Worm (Caenorhabditis elegans) whole organism, young adult: ENCODE data around the gene Y66D12A.6.

ENCODE experiments used
- B0261.1 ChIP-seq: sonication (generic microtip); optimal IDR thresholded peaks from 2 replicates; lab custom pipeline; 2016; ENCODE audit warnings: mild to moderate bottlenecking, missing genetic modification characterization, moderate library complexity, missing compliant biosample characterization
- B0336.3 ChIP-seq: fragments of 200-800 bp; sonication (Bioruptor generic); IDR thresholded peaks from 2 replicates; pipeline ENCODE4 v1.3.6; 2022; ENCODE audit warnings: missing genetic modification characterization, missing compliant biosample characterization
- D2030.7 ChIP-seq: fragments of 200-800 bp; sonication (Bioruptor generic); IDR thresholded peaks from 2 replicates; pipeline ENCODE4 v1.3.6; 2022; ENCODE audit warnings: missing genetic modification reagents, missing genetic modification characterization, missing compliant biosample characterization
- F37B4.10 ChIP-seq: fragments of 200-800 bp; sonication (Bioruptor generic); IDR thresholded peaks from 2 replicates; pipeline ENCODE4 v1.3.6; 2022; ENCODE audit warnings: missing genetic modification characterization, missing compliant biosample characterization
- T07F8.4 ChIP-seq: sonication (generic microtip); optimal IDR thresholded peaks from 2 replicates; lab custom pipeline; 2016; ENCODE audit warnings: mild to moderate bottlenecking, missing genetic modification characterization, moderate library complexity, missing compliant biosample characterization
- Y53F4B.3 ChIP-seq: fragments of 200-800 bp; sonication (Bioruptor generic); IDR thresholded peaks from 2 replicates; pipeline ENCODE4 v1.3.6; 2022; ENCODE audit warnings: missing genetic modification reagents, missing genetic modification characterization, missing compliant biosample characterization
- Y79H2A.3 ChIP-seq: fragments of 200-800 bp; sonication (Bioruptor generic); conservative IDR thresholded peaks from 2 replicates; pipeline ENCODE4 v1.3.6; 2022; ENCODE audit warnings: missing genetic modification reagents, missing genetic modification characterization, missing compliant biosample characterization
- Y95B8A.8 ChIP-seq: fragments of 200-800 bp; sonication (Bioruptor generic); IDR thresholded peaks from 2 replicates; pipeline ENCODE4 v1.3.6; 2022; ENCODE audit warnings: missing genetic modification reagents, missing genetic modification characterization, missing compliant biosample characterization
- bed-2 ChIP-seq: fragments of 200-800 bp; sonication (Bioruptor generic); IDR thresholded peaks from 2 replicates; pipeline ENCODE4 v1.3.6; 2022; ENCODE audit warnings: missing genetic modification reagents, missing genetic modification characterization, missing compliant biosample characterization
- ccch-3 ChIP-seq: fragments of 200-800 bp; sonication (Bioruptor generic); optimal IDR thresholded peaks from 2 replicates; lab custom pipeline; 2018; ENCODE audit warnings: mild to moderate bottlenecking, missing genetic modification characterization, missing compliant biosample characterization
- ceh-100 ChIP-seq: fragments of 200-800 bp; sonication (Bioruptor generic); IDR thresholded peaks from 2 replicates; pipeline ENCODE4 v1.3.6; 2022; ENCODE audit warnings: missing genetic modification reagents, missing genetic modification characterization, missing compliant biosample characterization
- dpff-1 ChIP-seq: sonication (generic microtip); optimal IDR thresholded peaks from 2 replicates; lab custom pipeline; 2017; ENCODE audit warnings: mild to moderate bottlenecking, missing genetic modification characterization, missing compliant biosample characterization
- efl-1 ChIP-seq: fragments of 150-350 bp; optimal IDR thresholded peaks from 2 replicates; lab custom pipeline; 2014; ENCODE audit warnings: missing biosample characterization, missing genetic modification reagents, missing genetic modification characterization
- egl-44 ChIP-seq: fragments of 200-800 bp; sonication (Bioruptor generic); IDR thresholded peaks from 2 replicates; pipeline ENCODE4 v1.3.6; 2022; ENCODE audit warnings: missing genetic modification reagents, missing genetic modification characterization, missing compliant biosample characterization
- ekl-4 ChIP-seq: fragments of 200-800 bp; sonication (Bioruptor generic); IDR thresholded peaks from 2 replicates; pipeline ENCODE4 v1.3.6; 2022; ENCODE audit warnings: missing genetic modification reagents, missing genetic modification characterization, missing compliant biosample characterization
- ets-4 ChIP-seq: fragments of 200-800 bp; sonication (Bioruptor generic); optimal IDR thresholded peaks from 2 replicates; lab custom pipeline; 2018; ENCODE audit warnings: mild to moderate bottlenecking, missing genetic modification characterization, missing compliant biosample characterization
- gei-17 ChIP-seq: fragments of 200-800 bp; sonication (Bioruptor generic); optimal IDR thresholded peaks from 2 replicates; lab custom pipeline; 2018; ENCODE audit warnings: mild to moderate bottlenecking, missing genetic modification characterization, missing compliant biosample characterization
- hlh-26 ChIP-seq: fragments of 200-800 bp; sonication (Bioruptor generic); conservative IDR thresholded peaks from 2 replicates; pipeline ENCODE4 v1.3.6; 2022; ENCODE audit warnings: missing genetic modification reagents, missing genetic modification characterization, missing compliant biosample characterization
- hmg-1.2 ChIP-seq: fragments of 200-800 bp; sonication (Bioruptor generic); IDR thresholded peaks from 2 replicates; pipeline ENCODE4 v1.3.6; 2022; ENCODE audit warnings: missing genetic modification reagents, missing genetic modification characterization, missing compliant biosample characterization
- hmg-20 ChIP-seq: fragments of 200-800 bp; sonication (Bioruptor generic); IDR thresholded peaks from 2 replicates; pipeline ENCODE4 v1.3.6; 2022; ENCODE audit warnings: missing genetic modification reagents, missing genetic modification characterization, missing compliant biosample characterization
- lag-1 ChIP-seq: fragments of 200-800 bp; sonication (Bioruptor generic); IDR thresholded peaks from 2 replicates; pipeline ENCODE4 v1.3.6; 2022; ENCODE audit warnings: missing genetic modification reagents, missing genetic modification characterization, missing compliant biosample characterization
- let-526 ChIP-seq: fragments of 200-800 bp; sonication (Bioruptor generic); IDR thresholded peaks from 2 replicates; pipeline ENCODE4 v1.3.6; 2022; ENCODE audit warnings: missing genetic modification reagents, missing genetic modification characterization, missing compliant biosample characterization
- lin-26 ChIP-seq: fragments of 200-800 bp; sonication (Bioruptor generic); IDR thresholded peaks from 2 replicates; pipeline ENCODE4 v1.3.6; 2022; ENCODE audit warnings: missing genetic modification reagents, missing genetic modification characterization, missing compliant biosample characterization
- lin-35 ChIP-seq, 3 experiments: fragments of 150-350 bp in 2 of 3; sonication (generic microtip) in 1 of 3; optimal IDR thresholded peaks; 2 replicates each; lab custom pipeline; 2014 to 2018; ENCODE audit warnings: missing biosample characterization in 3 of 3, missing genetic modification characterization in 3 of 3, missing genetic modification reagents in 3 of 3
- lin-40 ChIP-seq: sonication (generic microtip); optimal IDR thresholded peaks from 2 replicates; lab custom pipeline; 2016; ENCODE audit warnings: missing genetic modification characterization, mild to moderate bottlenecking, missing compliant biosample characterization, missing genotype, missing genetic modification reagents
- madf-3 ChIP-seq: fragments of 200-800 bp; sonication (Bioruptor generic); IDR thresholded peaks from 2 replicates; pipeline ENCODE4 v1.3.6; 2022; ENCODE audit warnings: missing genetic modification reagents, missing genetic modification characterization, missing compliant biosample characterization
- madf-6 ChIP-seq: fragments of 200-800 bp; sonication (Bioruptor generic); IDR thresholded peaks from 2 replicates; pipeline ENCODE4 v1.3.6; 2022; ENCODE audit warnings: missing genetic modification reagents, missing genetic modification characterization, missing compliant biosample characterization
- mcd-1 ChIP-seq: fragments of 200-800 bp; sonication (Bioruptor generic); IDR thresholded peaks from 2 replicates; pipeline ENCODE4 v1.3.6; 2022; ENCODE audit warnings: missing genetic modification reagents, missing genetic modification characterization, missing compliant biosample characterization
- mes-4 ChIP-seq: sonication (generic microtip); optimal IDR thresholded peaks from 2 replicates; lab custom pipeline; 2016; ENCODE audit warnings: missing genotype, missing genetic modification characterization, missing compliant biosample characterization
- nfyb-1 ChIP-seq: fragments of 200-800 bp; sonication (Bioruptor generic); IDR thresholded peaks from 2 replicates; pipeline ENCODE4 v1.3.6; 2022; ENCODE audit warnings: missing genetic modification reagents, missing genetic modification characterization, missing compliant biosample characterization
- nhr-120 ChIP-seq: fragments of 200-800 bp; sonication (Bioruptor generic); IDR thresholded peaks from 2 replicates; pipeline ENCODE4 v1.3.6; 2022; ENCODE audit warnings: missing genetic modification characterization, missing compliant biosample characterization
- nhr-179 ChIP-seq: sonication (generic microtip); optimal IDR thresholded peaks from 2 replicates; lab custom pipeline; 2016; ENCODE audit warnings: mild to moderate bottlenecking, missing genetic modification characterization, missing compliant biosample characterization
- rpc-1 ChIP-seq, 2 experiments: fragments of 150-350 bp in 1 of 2; sonication (generic microtip) in 1 of 2; optimal IDR thresholded peaks; 2 replicates each; lab custom pipeline; 2014 to 2018; ENCODE audit warnings: missing biosample characterization in 1 of 2, missing genetic modification characterization in 1 of 2, missing genetic modification reagents in 1 of 2, missing genotype in 1 of 2
- tbp1 ChIP-seq: fragments of 200-800 bp; sonication (Bioruptor generic); optimal IDR thresholded peaks from 2 replicates; lab custom pipeline; 2018; ENCODE audit warnings: mild to moderate bottlenecking, missing genetic modification characterization, missing compliant biosample characterization
- zfh-2 ChIP-seq: fragments of 200-800 bp; sonication (Bioruptor generic); conservative IDR thresholded peaks from 2 replicates; pipeline ENCODE4 v1.3.6; 2022; ENCODE audit warnings: missing genetic modification reagents, missing genetic modification characterization, missing compliant biosample characterization
- ztf-22 ChIP-seq: fragments of 200-800 bp; sonication (Bioruptor generic); optimal IDR thresholded peaks from 2 replicates; lab custom pipeline; 2018; ENCODE audit warnings: mild to moderate bottlenecking, missing genetic modification characterization, moderate library complexity, missing compliant biosample characterization
- ztf-25 ChIP-seq: fragments of 200-800 bp; sonication (Bioruptor generic); IDR thresholded peaks from 2 replicates; pipeline ENCODE4 v1.3.6; 2022; ENCODE audit warnings: missing genetic modification reagents, missing genetic modification characterization, missing compliant biosample characterization
- ztf-26 ChIP-seq: sonication (generic microtip); optimal IDR thresholded peaks from 2 replicates; lab custom pipeline; 2017; ENCODE audit warnings: missing genetic modification characterization, missing compliant biosample characterization
- ztf-6 ChIP-seq: fragments of 200-800 bp; sonication (Bioruptor generic); IDR thresholded peaks from 2 replicates; pipeline ENCODE4 v1.3.6; 2022; ENCODE audit warnings: missing genetic modification reagents, missing genetic modification characterization, missing compliant biosample characterization

Y66D12A.6 gene

ce11 chrIII:11611618-11612247 is 30.5 kb upstream of the Y66D12A.6 start (continued):
- TF ChIP-seq efl-1 (no peak), ets-4 (GFP tag; lab: Kevin White, UChicago) (no peak), ztf-6 (GFP tag; lab: Robert Waterston, UW) (no peak), Y53F4B.3 (no peak), nfyb-1 (no peak), zfh-2 (GFP tag; lab: Robert Waterston, UW) (peak; percentile 90), Y79H2A.3 (no peak), T07F8.4 (tag; lab: Kevin White, UChicago) (no peak), F37B4.10 (0 out of 2 replicates have a peak, but pooled peaks have one; percentile 20), mcd-1 (GFP tag; lab: Robert Waterston, UW) (peak; percentile 54; the same call in 1 of the 2 replicates), nhr-179 (no peak), lin-40 (no peak), B0336.3 (GFP tag; lab: Robert Waterston, UW) (no peak), bed-2 (GFP tag; lab: Robert Waterston, UW) (0 out of 2 replicates have a peak, but pooled peaks have one; percentile 28), hmg-20 (GFP tag; lab: Robert Waterston, UW) (no peak), lin-35 (GFP tag; optimal IDR thresholded peaks at IDR 0.05; lab: Kevin White, UChicago) (no peak), ztf-26 (tag; lab: Kevin White, UChicago) (no peak)

ce11 chrIII:11609568-11609967 is 28.4 kb upstream of the Y66D12A.6 start, which contains the start of gene Y66D12A.30:
Gene Y66D12A.30, plus strand, starts transcription at chrIII:11609868.
- no peak for TF ChIP-seq hlh-26 (GFP tag; lab: Robert Waterston, UW)
- peak; percentile 63 for TF ChIP-seq hmg-1.2 (GFP tag; lab: Robert Waterston, UW)

ce11 chrIII:11608970-11609369 is 27.8 kb upstream of the Y66D12A.6 start:
- peak; percentile 73; the same call in 1 of the 2 replicates for TF ChIP-seq egl-44 (GFP tag; lab: Robert Waterston, UW)
- TF ChIP-seq madf-3 (GFP tag; lab: Robert Waterston, UW) = 0 out of 2 replicates have a peak, but pooled peaks have one; percentile 4
- 0 out of 2 replicates have a peak, but pooled peaks have one; percentile 31 for TF ChIP-seq nhr-120
- TF ChIP-seq tbp1 (GFP tag; lab: Kevin White, UChicago) = peak; percentile 72
- peak; percentile 51 for TF ChIP-seq madf-6
- peak; percentile 83 for TF ChIP-seq lin-26 (GFP tag; lab: Robert Waterston, UW)
- peak; percentile 49; the same call in 1 of the 2 replicates for TF ChIP-seq D2030.7 (GFP tag; lab: Robert Waterston, UW)
- 0 out of 2 replicates have a peak, but pooled peaks have one; percentile 13 for TF ChIP-seq ceh-100
- peak; percentile 19 for TF ChIP-seq rpc-1 (optimal IDR thresholded peaks at IDR 0.05; lab: Kevin White, UChicago)
- TF ChIP-seq rpc-1 (tag; optimal IDR thresholded peaks at IDR 0.05; lab: Kevin White, UChicago) = peak; percentile 64
- peak; percentile 43 for TF ChIP-seq B0261.1 (tag; lab: Kevin White, UChicago)
- TF ChIP-seq nfyb-1 = 0 out of 2 replicates have a peak, but pooled peaks have one; percentile 40
- TF ChIP-seq Y95B8A.8 (GFP tag; lab: Robert Waterston, UW) = 0 out of 2 replicates have a peak, but pooled peaks have one; percentile 43
- peak; percentile 55; the same call in 1 of the 2 replicates for TF ChIP-seq ztf-25 (GFP tag; lab: Robert Waterston, UW)
- TF ChIP-seq hmg-1.2 (GFP tag; lab: Robert Waterston, UW) = peak; percentile 33; the same call in 1 of the 2 replicates
- TF ChIP-seq, all 124 proteins: peak for 14; not testable (repeated sequence) for 110

- no peak for TF ChIP-seq dpff-1 (tag; lab: Kevin White, UChicago)
- TF ChIP-seq gei-17 (GFP tag; lab: Kevin White, UChicago) = no peak
- TF ChIP-seq let-526 = no peak
- no peak for TF ChIP-seq ekl-4 (GFP tag; lab: Robert Waterston, UW)
- no peak for TF ChIP-seq ccch-3 (GFP tag; lab: Kevin White, UChicago)
- TF ChIP-seq ztf-22 (GFP tag; lab: Kevin White, UChicago) = no peak
- TF ChIP-seq mes-4 (tag; lab: Kevin White, UChicago) = no peak
- TF ChIP-seq lag-1 (GFP tag; lab: Robert Waterston, UW) = no peak
- TF ChIP-seq lin-40 = no peak
- TF ChIP-seq, all 124 proteins: peak for 0
Measured at ce11 chrIII:11607870-11608269, 26.7 kb upstream of the Y66D12A.6 start, which contains the start of gene Y66D12A.1. Gene Y66D12A.1, plus strand, starts transcription at chrIII:11608170.
